Worm (Caenorhabditis elegans) whole organism, L3 larva: ENCODE measurements around the gene srw-59.

Experiments used
- ZK546.5 ChIP-seq: sonication (generic microtip); optimal IDR thresholded peaks from 2 replicates; lab custom pipeline; 2017; ENCODE audit warnings: missing biosample characterization, missing genetic modification characterization
- aly-2 ChIP-seq: fragments of 150-350 bp; optimal IDR thresholded peaks from 2 replicates; lab custom pipeline; 2014; ENCODE audit warnings: missing biosample characterization, missing genetic modification characterization
- ama-1 ChIP-seq: fragments of 150-350 bp; optimal IDR thresholded peaks from 2 replicates; lab custom pipeline; 2018
- ceh-28 ChIP-seq: fragments of 150-350 bp; optimal IDR thresholded peaks from 2 replicates; lab custom pipeline; 2014; ENCODE audit warnings: missing biosample characterization, missing genetic modification reagents, missing genetic modification characterization
- elt-1 ChIP-seq: fragments of 150-350 bp; optimal IDR thresholded peaks from 2 replicates; lab custom pipeline; 2014; ENCODE audit warnings: missing biosample characterization, missing genetic modification characterization
- elt-3 ChIP-seq, 3 experiments: fragments of 150-350 bp in 1 of 3; sonication (generic microtip) in 2 of 3; optimal IDR thresholded peaks; 2 replicates in 2 of 3; 4 replicates in 1 of 3; lab custom pipeline; 2014 to 2017; ENCODE audit warnings: missing biosample characterization in 3 of 3, missing genetic modification characterization in 3 of 3
- lsy-12 ChIP-seq: sonication (generic microtip); optimal IDR thresholded peaks from 2 replicates; lab custom pipeline; 2016; ENCODE audit warnings: mild to moderate bottlenecking, missing genetic modification characterization, missing compliant biosample characterization
- nhr-12 ChIP-seq: fragments of 150-350 bp; optimal IDR thresholded peaks from 2 replicates; lab custom pipeline; 2014; ENCODE audit warnings: missing biosample characterization, missing genetic modification characterization
- nhr-237 ChIP-seq: fragments of 150-350 bp; optimal IDR thresholded peaks from 2 replicates; lab custom pipeline; 2014; ENCODE audit warnings: missing biosample characterization, missing genetic modification characterization
- nhr-76 ChIP-seq: fragments of 150-350 bp; sonication (generic microtip); optimal IDR thresholded peaks from 5 replicates; lab custom pipeline; 2014; ENCODE audit warnings: missing biosample characterization, missing genetic modification characterization
- pha-4 ChIP-seq: fragments of 150-350 bp; optimal IDR thresholded peaks from 2 replicates; lab custom pipeline; 2014; ENCODE audit warnings: missing biosample characterization, missing genetic modification reagents, missing genetic modification characterization
- snpc-4 ChIP-seq: fragments of 150-350 bp; optimal IDR thresholded peaks from 2 replicates; lab custom pipeline; 2014; ENCODE audit warnings: missing biosample characterization, missing genetic modification characterization
- unc-62 ChIP-seq: fragments of 150-350 bp; sonication (generic microtip); optimal IDR thresholded peaks from 4 replicates; lab custom pipeline; 2014; ENCODE audit warnings: missing biosample characterization, missing genetic modification reagents, missing genetic modification characterization

DNA sequence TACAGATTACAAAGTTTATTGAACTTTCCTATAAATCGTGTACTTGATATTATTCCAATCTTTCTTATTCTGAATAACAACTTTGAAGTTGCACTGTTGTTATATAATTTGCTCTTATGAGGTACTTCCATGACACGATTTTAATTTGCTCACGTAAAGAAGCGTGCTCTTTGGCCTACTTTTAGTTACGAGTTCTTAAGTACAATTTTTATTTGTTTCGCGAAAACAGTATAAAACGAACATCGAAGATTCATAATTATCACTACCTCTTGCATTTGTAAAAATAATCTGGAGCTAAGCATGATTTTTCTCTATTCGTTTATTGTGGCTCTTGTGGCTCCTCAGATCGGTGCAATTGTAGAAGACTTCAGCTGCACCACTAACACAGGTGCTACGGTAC is 37.1 kb downstream of the srw-59 start, which contains the start of gene F35E8.7:
- TF ChIP-seq elt-3 (tag; optimal IDR thresholded peaks at IDR 0.05; lab: Kevin White, UChicago) (no peak), nhr-237 (tag; lab: Kevin White, UChicago) (no peak), ceh-28 (tag; lab: Kevin White, UChicago) (no peak), ama-1 (lab: Kevin White, UChicago) (no peak), snpc-4 (no peak), nhr-76 (no peak), ZK546.5 (tag; lab: Kevin White, UChicago) (no peak), elt-1 (no peak), lsy-12 (tag; lab: Kevin White, UChicago) (no peak), pha-4 (tag; lab: Kevin White, UChicago) (no peak), aly-2 (tag; lab: Kevin White, UChicago) (no peak), nhr-12 (no peak), unc-62 (no peak)
